Worm (Caenorhabditis elegans): Measurements from ENCODE around the gene K07C5.2.

DNA sequence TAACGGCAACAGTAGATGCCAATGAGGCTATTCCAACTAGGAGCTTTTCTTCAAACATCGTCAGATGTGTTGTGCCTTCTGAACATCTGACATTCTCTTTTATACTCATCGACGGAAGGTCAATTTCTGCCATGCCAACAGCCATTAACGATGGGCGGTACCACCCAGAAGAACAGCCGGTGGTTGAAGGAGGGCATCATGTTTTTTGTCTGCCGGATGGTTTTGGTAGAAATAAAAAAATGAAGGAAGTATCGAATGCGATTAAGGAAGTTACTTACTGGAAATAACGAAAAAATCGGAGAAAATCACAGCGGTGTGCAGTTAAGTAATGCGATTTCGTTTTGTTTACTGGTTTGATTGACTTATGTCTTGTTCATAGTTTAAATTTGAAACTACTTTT is 44.8 kb upstream of the K07C5.2 start, which contains the start of gene col-150:
- TF ChIP-seq ama-1 (optimal IDR thresholded peaks at IDR 0.05) (no peak), fkh-10 (GFP tag; optimal IDR thresholded peaks at IDR 0.05) (no peak), ztf-11 (tag; optimal IDR thresholded peaks at IDR 0.05) (no peak), nhr-11 (tag; optimal IDR thresholded peaks at IDR 0.05) (no peak), jun-1 (tag; optimal IDR thresholded peaks at IDR 0.05) (no peak), nhr-237 (tag; optimal IDR thresholded peaks at IDR 0.05) (no peak), pha-4 (tag; optimal IDR thresholded peaks at IDR 0.05) (no peak), nhr-28 (tag; optimal IDR thresholded peaks at IDR 0.05) (no peak), skn-1 (tag; optimal IDR thresholded peaks at IDR 0.05) (no peak), egl-27 (tag; optimal IDR thresholded peaks at IDR 0.05) (no peak), ceh-9 (tag; optimal IDR thresholded peaks at IDR 0.05) (no peak)
